Worm (Caenorhabditis elegans): Measurements from ENCODE around the gene srw-103.
A peak's percentile ranks its signal among the peaks of the same experiment; 100 is the strongest.

Gene srw-103

ce11 chrV:1752496-1752895 is 35.5 kb downstream of the srw-103 start, which contains the start of gene ZK697.1:
ZK697.1 (plus strand) TSS chrV:1752796.
- TF ChIP-seq snpc-1.2 (GFP tag; IDR thresholded peaks at IDR 0.05), result no peak
- no peak for TF ChIP-seq zip-2 (tag; optimal IDR thresholded peaks at IDR 0.05)
- no peak for TF ChIP-seq T26A8.4 (GFP tag; IDR thresholded peaks at IDR 0.05)
- no peak for TF ChIP-seq aha-1 (tag)
- no peak for TF ChIP-seq lim-7 (GFP tag; IDR thresholded peaks at IDR 0.05)
- TF ChIP-seq skn-1 (tag; optimal IDR thresholded peaks at IDR 0.05), result no peak
- TF ChIP-seq egl-27 (tag; optimal IDR thresholded peaks at IDR 0.05), result no peak
- TF ChIP-seq tra-1 (GFP tag; IDR thresholded peaks at IDR 0.05), result no peak
- TF ChIP-seq mep-1 (tag; optimal IDR thresholded peaks at IDR 0.05), result no peak
- TF ChIP-seq nhr-42 (GFP tag; IDR thresholded peaks at IDR 0.05), result no peak
- TF ChIP-seq jun-1 (tag; optimal IDR thresholded peaks at IDR 0.05), result no peak
- no peak for TF ChIP-seq F44E2.7 (GFP tag; IDR thresholded peaks at IDR 0.05)
- TF ChIP-seq F49E8.2 (tag; optimal IDR thresholded peaks at IDR 0.05; ENCODE audit: borderline replicate concordance), result no peak

- TF ChIP-seq snpc-1.2 (GFP tag; IDR thresholded peaks at IDR 0.05) (no peak), daf-16 (GFP tag; optimal IDR thresholded peaks at IDR 0.05) (no peak), daf-16 (tag; optimal IDR thresholded peaks at IDR 0.05) (no peak), saeg-2 (GFP tag; IDR thresholded peaks at IDR 0.05) (no peak), dve-1 (tag; optimal IDR thresholded peaks at IDR 0.05; ENCODE audit: insufficient read depth) (no peak), zip-2 (tag; optimal IDR thresholded peaks at IDR 0.05) (no peak), tra-1 (GFP tag; IDR thresholded peaks at IDR 0.05) (no peak), skn-1 (tag; optimal IDR thresholded peaks at IDR 0.05) (no peak), daf-8 (GFP tag; IDR thresholded peaks at IDR 0.05) (no peak), hlh-30 (tag; optimal IDR thresholded peaks at IDR 0.05; ENCODE audit: insufficient read depth) (no peak)
Observed at ce11 chrV:1755589-1755988, 38.6 kb downstream of the srw-103 start, which contains the start of gene ZK697.14. ZK697.14 (minus strand) TSS chrV:1755689.

- TF ChIP-seq ztf-11 (tag; optimal IDR thresholded peaks at IDR 0.05) (no peak), fkh-10 (GFP tag; optimal IDR thresholded peaks at IDR 0.05) (no peak), zip-11 (GFP tag; IDR thresholded peaks at IDR 0.05) (no peak), nhr-25 (tag; optimal IDR thresholded peaks at IDR 0.05; ENCODE audit: borderline replicate concordance, insufficient read depth) (no peak), lir-3 (tag; optimal IDR thresholded peaks at IDR 0.05) (no peak), sdz-12 (GFP tag; optimal IDR thresholded peaks at IDR 0.05) (no peak), Y75B8A.6 (GFP tag; IDR thresholded peaks at IDR 0.05) (no peak), mdl-1 (tag; optimal IDR thresholded peaks at IDR 0.05) (no peak), dmd-9 (GFP tag; IDR thresholded peaks at IDR 0.05) (no peak), lin-38 (GFP tag; IDR thresholded peaks at IDR 0.05) (no peak), pqm-1 (tag; optimal IDR thresholded peaks at IDR 0.05) (peak; percentile 55), nhr-102 (tag; optimal IDR thresholded peaks at IDR 0.05) (no peak), zag-1 (tag; optimal IDR thresholded peaks at IDR 0.05) (no peak), mdt-29 (GFP tag; IDR thresholded peaks at IDR 0.05) (no peak), tag-97 (GFP tag; IDR thresholded peaks at IDR 0.05) (no peak), dmd-6 (GFP tag; IDR thresholded peaks at IDR 0.05) (peak; percentile 37; the same call in 1 of the 2 replicates), set-16 (GFP tag; IDR thresholded peaks at IDR 0.05) (no peak), unc-62 (GFP tag; optimal IDR thresholded peaks at IDR 0.05 in 1 of 2) (peak in 1 of 2 experiments; percentile 70), unc-62 (tag; optimal IDR thresholded peaks at IDR 0.05) (no peak), ZK546.5 (tag; optimal IDR thresholded peaks at IDR 0.05) (no peak), fos-1 (tag; optimal IDR thresholded peaks at IDR 0.05) (no peak), arid-1 (GFP tag; conservative IDR thresholded peaks at IDR 0.05) (no peak), F44E2.7 (GFP tag; IDR thresholded peaks at IDR 0.05) (no peak), aly-2 (tag; optimal IDR thresholded peaks at IDR 0.05) (no peak), ces-1 (GFP tag; optimal IDR thresholded peaks at IDR 0.05) (no peak), ZK337.2 (GFP tag; IDR thresholded peaks at IDR 0.05) (no peak), ztf-7 (tag; optimal IDR thresholded peaks at IDR 0.05) (no peak), php-3 (GFP tag; IDR thresholded peaks at IDR 0.05) (0 out of 2 replicates have a peak, but pooled peaks have one; percentile 13), dmd-8 (GFP tag; IDR thresholded peaks at IDR 0.05) (no peak), egl-27 (tag; optimal IDR thresholded peaks at IDR 0.05) (no peak), F37D6.2 (tag; optimal IDR thresholded peaks at IDR 0.05) (no peak), daf-8 (GFP tag; IDR thresholded peaks at IDR 0.05) (no peak)
Observed at ce11 chrV:1756099-1756498, 39.1 kb downstream of the srw-103 start.
